Worm (Caenorhabditis elegans) whole organism, L2 larva: Measurements from ENCODE around the gene T23E7.2.

ENCODE experiments used
- R02D3.7 ChIP-seq: fragments of 150-350 bp; optimal IDR thresholded peaks from 2 replicates; lab custom pipeline; 2014; ENCODE audit warnings: missing biosample characterization, missing genetic modification characterization
- Y55F3AM.14 ChIP-seq: fragments of 200-800 bp; sonication (Bioruptor generic); optimal IDR thresholded peaks from 2 replicates; lab custom pipeline; 2018; ENCODE audit warnings: mild to moderate bottlenecking, missing genetic modification characterization, missing compliant biosample characterization
- alr-1 ChIP-seq: fragments of 150-350 bp; optimal IDR thresholded peaks from 2 replicates; lab custom pipeline; 2014; ENCODE audit warnings: missing biosample characterization, missing genetic modification characterization
- aly-2 ChIP-seq: fragments of 150-350 bp; optimal IDR thresholded peaks from 2 replicates; lab custom pipeline; 2014; ENCODE audit warnings: missing biosample characterization, missing genetic modification characterization
- egl-27 ChIP-seq: sonication (generic microtip); optimal IDR thresholded peaks from 3 replicates; lab custom pipeline; 2017; ENCODE audit warnings: missing biosample characterization, missing genetic modification reagents, missing genetic modification characterization
- elt-3 ChIP-seq: sonication (generic microtip); optimal IDR thresholded peaks from 2 replicates; lab custom pipeline; 2017; ENCODE audit warnings: missing biosample characterization, missing genetic modification characterization
- lin-13 ChIP-seq: fragments of 150-350 bp; optimal IDR thresholded peaks from 2 replicates; lab custom pipeline; 2014; ENCODE audit warnings: missing biosample characterization, missing genetic modification reagents, missing genetic modification characterization
- nhr-11 ChIP-seq: fragments of 150-350 bp; optimal IDR thresholded peaks from 2 replicates; lab custom pipeline; 2014; ENCODE audit warnings: missing biosample characterization, missing genetic modification characterization
- nhr-12 ChIP-seq: fragments of 150-350 bp; optimal IDR thresholded peaks from 2 replicates; lab custom pipeline; 2014; ENCODE audit warnings: missing biosample characterization, missing genetic modification characterization
- nhr-237 ChIP-seq: fragments of 150-350 bp; optimal IDR thresholded peaks from 2 replicates; lab custom pipeline; 2014; ENCODE audit warnings: missing biosample characterization, missing genetic modification characterization
- unc-39 ChIP-seq: fragments of 150-350 bp; optimal IDR thresholded peaks from 2 replicates; lab custom pipeline; 2014; ENCODE audit warnings: missing biosample characterization, missing genetic modification characterization
- zag-1 ChIP-seq: fragments of 150-350 bp; optimal IDR thresholded peaks from 2 replicates; lab custom pipeline; 2014; ENCODE audit warnings: missing biosample characterization, missing genetic modification characterization
- ztf-11 ChIP-seq: sonication (generic microtip); optimal IDR thresholded peaks from 2 replicates; lab custom pipeline; 2017; ENCODE audit warnings: missing biosample characterization, missing genetic modification characterization

ce11 chrX:17683698-17684097, 12.9 kb downstream of the T23E7.2 start:
- no peak for TF ChIP-seq lin-13 (GFP tag; lab: Kevin White, UChicago)
- TF ChIP-seq nhr-237 (tag; lab: Kevin White, UChicago) = no peak
- no peak for TF ChIP-seq aly-2 (tag; lab: Kevin White, UChicago)
- no peak for TF ChIP-seq R02D3.7 (tag; lab: Kevin White, UChicago)
- no peak for TF ChIP-seq unc-39 (tag; lab: Kevin White, UChicago)
- no peak for TF ChIP-seq ztf-11
- TF ChIP-seq zag-1 (tag; lab: Kevin White, UChicago) = no peak
- TF ChIP-seq alr-1 (tag; lab: Kevin White, UChicago) = no peak
- TF ChIP-seq egl-27 (tag; lab: Kevin White, UChicago) = no peak
- TF ChIP-seq nhr-12 (tag; lab: Kevin White, UChicago) = no peak
- TF ChIP-seq elt-3 (tag; lab: Kevin White, UChicago) = no peak
- TF ChIP-seq Y55F3AM.14 (GFP tag; lab: Kevin White, UChicago) = no peak
- no peak for TF ChIP-seq nhr-11 (tag; lab: Kevin White, UChicago)
